Fruit fly (Drosophila melanogaster) whole organism, adult: ENCODE results near the gene santa-maria.

Experiments used
- CG11617 ChIP-seq: fragments of 200-800 bp; sonication (Bioruptor generic); optimal IDR thresholded peaks from 2 replicates; lab custom pipeline; 2017; ENCODE audit warnings: mild to moderate bottlenecking, missing biosample characterization, missing genetic modification reagents, missing genetic modification characterization
- CG14711 ChIP-seq: fragments of 200-800 bp; sonication (Bioruptor generic); optimal IDR thresholded peaks from 2 replicates; lab custom pipeline; 2018; ENCODE audit warnings: missing biosample characterization, mild to moderate bottlenecking, missing genetic modification characterization, moderate library complexity
- CG33017 ChIP-seq: fragments of 200-800 bp; sonication (Bioruptor generic); optimal IDR thresholded peaks from 2 replicates; lab custom pipeline; 2018; ENCODE audit warnings: missing biosample characterization, mild to moderate bottlenecking, missing genetic modification characterization, moderate library complexity
- CG7101 ChIP-seq: fragments of 200-800 bp; sonication (Bioruptor generic); optimal IDR thresholded peaks from 2 replicates; lab custom pipeline; 2018; ENCODE audit warnings: missing biosample characterization, mild to moderate bottlenecking, missing genetic modification characterization, moderate library complexity
- Hr96 ChIP-seq: fragments of 200-800 bp; sonication (Bioruptor generic); optimal IDR thresholded peaks from 2 replicates; lab custom pipeline; 2016; ENCODE audit warnings: missing biosample characterization, missing genetic modification characterization
- Mnt ChIP-seq: fragments of 200-800 bp; sonication (Bioruptor generic); optimal IDR thresholded peaks from 2 replicates; lab custom pipeline; 2016; ENCODE audit warnings: missing biosample characterization, mild to moderate bottlenecking, missing genetic modification characterization
- bab1 ChIP-seq: fragments of 200-800 bp; sonication (Bioruptor generic); optimal IDR thresholded peaks from 3 replicates; lab custom pipeline; 2019; ENCODE audit warnings: missing biosample characterization, mild to moderate bottlenecking, missing genetic modification characterization, moderate library complexity
- cic ChIP-seq: fragments of 200-800 bp; sonication (Bioruptor generic); optimal IDR thresholded peaks from 2 replicates; lab custom pipeline; 2017; ENCODE audit warnings: missing biosample characterization, mild to moderate bottlenecking, missing genetic modification characterization, moderate library complexity
- kay ChIP-seq: fragments of 200-800 bp; sonication (Bioruptor generic); peaks from one replicate; lab custom pipeline; 2016; ENCODE audit warnings: missing biosample characterization, missing genetic modification characterization, borderline replicate concordance
- ovo ChIP-seq: fragments of 200-800 bp; sonication (Bioruptor generic); optimal IDR thresholded peaks from 2 replicates; lab custom pipeline; 2016; ENCODE audit warnings: missing biosample characterization, missing genetic modification characterization
- tj ChIP-seq: fragments of 200-800 bp; sonication (Bioruptor generic); optimal IDR thresholded peaks from 3 replicates; lab custom pipeline; 2017; ENCODE audit warnings: missing biosample characterization, mild to moderate bottlenecking, missing genetic modification characterization, moderate library complexity

DNA sequence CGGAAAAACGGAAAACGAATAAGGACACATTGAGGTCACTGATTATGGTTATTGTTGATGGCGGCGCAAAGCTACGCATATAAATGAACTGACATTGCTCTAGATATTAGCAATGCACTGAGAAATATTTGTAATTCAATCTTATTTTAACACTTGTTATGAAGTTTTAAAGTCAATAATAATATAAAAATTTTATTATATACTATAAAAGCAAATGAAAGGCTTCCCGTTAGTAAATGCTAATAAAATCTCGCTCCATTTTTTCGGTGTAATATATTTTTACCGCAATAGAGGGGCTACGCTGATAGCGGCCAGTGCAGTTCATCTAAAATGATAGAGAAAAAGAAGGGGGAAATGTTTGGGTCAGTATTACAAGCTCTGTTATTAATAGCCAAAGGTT is 40.9 kb upstream of the santa-maria start:
- no peak for TF ChIP-seq CG11617 (GFP tag; lab: Kevin White, UChicago)
- no peak for TF ChIP-seq ovo (GFP tag; lab: Kevin White, UChicago)
- peak; percentile 42 for TF ChIP-seq CG14711 (tag; lab: Kevin White, UChicago)
- no peak for TF ChIP-seq CG33017 (tag; lab: Kevin White, UChicago)
- TF ChIP-seq Mnt (GFP tag; lab: Kevin White, UChicago), result no peak
- TF ChIP-seq bab1 (GFP tag; lab: Kevin White, UChicago), result no peak
- TF ChIP-seq Hr96 (GFP tag; lab: Kevin White, UChicago), result no peak
- TF ChIP-seq cic (GFP tag; lab: Kevin White, UChicago), result no peak
- TF ChIP-seq kay (GFP tag; lab: Kevin White, UChicago), result no peak
- TF ChIP-seq CG7101 (tag; lab: Kevin White, UChicago), result peak; percentile 3
- TF ChIP-seq tj (GFP tag; lab: Kevin White, UChicago), result no peak
